Worm (Caenorhabditis elegans): Measurements from ENCODE around the gene aagr-1.

ce11 chrIV:8378280-8378679 is 12.0 kb downstream of the aagr-1 start:
- TF ChIP-seq unc-55 (GFP tag; optimal IDR thresholded peaks at IDR 0.05) = no peak
- TF ChIP-seq lin-11 (tag; optimal IDR thresholded peaks at IDR 0.05) = no peak
- no peak for TF ChIP-seq odd-2 (tag; optimal IDR thresholded peaks at IDR 0.05)
- no peak for TF ChIP-seq ama-1 (optimal IDR thresholded peaks at IDR 0.05)
- TF ChIP-seq syd-9 (tag; optimal IDR thresholded peaks at IDR 0.05) = no peak
- no peak for TF ChIP-seq pax-1 (tag; optimal IDR thresholded peaks at IDR 0.05)
- TF ChIP-seq pha-4 (tag; optimal IDR thresholded peaks at IDR 0.05) = no peak
- TF ChIP-seq nfya-1 (tag; optimal IDR thresholded peaks at IDR 0.05) = no peak
